Worm (Caenorhabditis elegans) whole organism, mixed stage, embryonic: ENCODE results near the gene alh-7.
A peak's percentile ranks its signal among the peaks of the same experiment; 100 is the strongest.

ENCODE experiments used
- M03D4.4 ChIP-seq: sonication (generic microtip); optimal IDR thresholded peaks from 2 replicates; lab custom pipeline; 2017; ENCODE audit warnings: mild to moderate bottlenecking, missing genetic modification characterization, missing compliant biosample characterization
- bed-3 ChIP-seq: fragments of 200-800 bp; sonication (Bioruptor generic); optimal IDR thresholded peaks from 3 replicates; lab custom pipeline; 2018; ENCODE audit warnings: mild to moderate bottlenecking, missing genetic modification characterization, moderate library complexity, missing compliant biosample characterization
- ceh-39 ChIP-seq: fragments of 150-350 bp; optimal IDR thresholded peaks from 2 replicates; lab custom pipeline; 2014; ENCODE audit warnings: missing biosample characterization, missing genetic modification characterization
- ceh-43 ChIP-seq: fragments of 200-800 bp; sonication (Bioruptor generic); optimal IDR thresholded peaks from 2 replicates; lab custom pipeline; 2018; ENCODE audit warnings: mild to moderate bottlenecking, missing genetic modification characterization, moderate library complexity, missing compliant biosample characterization
- ceh-83 ChIP-seq: fragments of 200-800 bp; sonication (Bioruptor generic); optimal IDR thresholded peaks from 2 replicates; lab custom pipeline; 2018; ENCODE audit warnings: mild to moderate bottlenecking, missing genetic modification characterization, missing compliant biosample characterization
- ces-1 ChIP-seq: fragments of 150-350 bp; optimal IDR thresholded peaks from 2 replicates; lab custom pipeline; 2014; ENCODE audit warnings: missing biosample characterization, missing genetic modification reagents, missing genetic modification characterization
- cnd-1 ChIP-seq: fragments of 200-800 bp; sonication (Bioruptor generic); optimal IDR thresholded peaks from 2 replicates; lab custom pipeline; 2018; ENCODE audit warnings: mild to moderate bottlenecking, missing genetic modification characterization, missing compliant biosample characterization
- drap-1 ChIP-seq: fragments of 200-800 bp; sonication (Bioruptor generic); optimal IDR thresholded peaks from 3 replicates; lab custom pipeline; 2018; ENCODE audit warnings: mild to moderate bottlenecking, missing genetic modification characterization, missing compliant biosample characterization
- elt-1 ChIP-seq: sonication (generic microtip); optimal IDR thresholded peaks from 2 replicates; lab custom pipeline; 2017; ENCODE audit warnings: missing genetic modification characterization, mild to moderate bottlenecking, missing compliant biosample characterization, antibody characterized with exemption, moderate library complexity, borderline replicate concordance; ENCODE audit not compliant: insufficient read depth
- elt-3 ChIP-seq: fragments of 150-350 bp; optimal IDR thresholded peaks from 2 replicates; lab custom pipeline; 2014; ENCODE audit warnings: missing biosample characterization, missing genetic modification characterization
- flh-1 ChIP-seq: fragments of 200-800 bp; sonication (Bioruptor generic); optimal IDR thresholded peaks from 2 replicates; lab custom pipeline; 2018; ENCODE audit warnings: mild to moderate bottlenecking, missing genetic modification characterization, moderate library complexity, missing compliant biosample characterization
- ham-2 ChIP-seq: fragments of 200-800 bp; sonication (Bioruptor generic); optimal IDR thresholded peaks from 2 replicates; lab custom pipeline; 2018; ENCODE audit warnings: mild to moderate bottlenecking, missing genetic modification characterization, missing compliant biosample characterization
- hlh-1 ChIP-seq: fragments of 150-350 bp; optimal IDR thresholded peaks from 2 replicates; lab custom pipeline; 2014; ENCODE audit warnings: missing biosample characterization, missing genetic modification reagents, missing genetic modification characterization
- lin-13 ChIP-seq: fragments of 150-350 bp; optimal IDR thresholded peaks from 2 replicates; lab custom pipeline; 2014; ENCODE audit warnings: missing biosample characterization, missing genetic modification characterization
- lin-32 ChIP-seq: fragments of 200-800 bp; sonication (Bioruptor generic); optimal IDR thresholded peaks from 2 replicates; lab custom pipeline; 2018; ENCODE audit warnings: mild to moderate bottlenecking, missing genetic modification characterization, missing compliant biosample characterization
- lsy-2 ChIP-seq: fragments of 150-350 bp; optimal IDR thresholded peaks from 2 replicates; lab custom pipeline; 2014; ENCODE audit warnings: missing biosample characterization, missing genetic modification characterization
- mab-5 ChIP-seq: fragments of 150-350 bp; optimal IDR thresholded peaks from 2 replicates; lab custom pipeline; 2014; ENCODE audit warnings: missing biosample characterization, missing genetic modification characterization
- mep-1 ChIP-seq: fragments of 150-350 bp; optimal IDR thresholded peaks from 2 replicates; lab custom pipeline; 2017; ENCODE audit warnings: missing biosample characterization, missing genetic modification reagents, missing genetic modification characterization, inconsistent platforms
- mls-2 ChIP-seq: sonication (generic microtip); optimal IDR thresholded peaks from 2 replicates; lab custom pipeline; 2016; ENCODE audit warnings: mild to moderate bottlenecking, missing genetic modification characterization, moderate library complexity, missing compliant biosample characterization
- nhr-12 ChIP-seq: fragments of 150-350 bp; optimal IDR thresholded peaks from 2 replicates; lab custom pipeline; 2014; ENCODE audit warnings: missing biosample characterization, missing genetic modification characterization
- nhr-2 ChIP-seq: fragments of 150-350 bp; optimal IDR thresholded peaks from 2 replicates; lab custom pipeline; 2014; ENCODE audit warnings: missing biosample characterization, missing genetic modification characterization
- nhr-237 ChIP-seq: fragments of 150-350 bp; optimal IDR thresholded peaks from 2 replicates; lab custom pipeline; 2014; ENCODE audit warnings: missing biosample characterization, missing genetic modification characterization
- nhr-28 ChIP-seq: fragments of 150-350 bp; optimal IDR thresholded peaks from 2 replicates; lab custom pipeline; 2014; ENCODE audit warnings: missing biosample characterization, missing genetic modification characterization
- nhr-76 ChIP-seq: sonication (generic microtip); optimal IDR thresholded peaks from 2 replicates; lab custom pipeline; 2017; ENCODE audit warnings: missing biosample characterization, missing genetic modification characterization
- pha-4 ChIP-seq: fragments of 150-350 bp; optimal IDR thresholded peaks from 2 replicates; lab custom pipeline; 2018; ENCODE audit warnings: missing biosample characterization, missing genetic modification reagents, missing genetic modification characterization
- sem-2 ChIP-seq: fragments of 200-800 bp; sonication (Bioruptor generic); optimal IDR thresholded peaks from 2 replicates; lab custom pipeline; 2018; ENCODE audit warnings: mild to moderate bottlenecking, missing genetic modification characterization, missing compliant biosample characterization
- snpc-4 ChIP-seq: fragments of 150-350 bp; optimal IDR thresholded peaks from 2 replicates; lab custom pipeline; 2014; ENCODE audit warnings: missing biosample characterization, missing genetic modification characterization
- sptf-1 ChIP-seq: sonication (generic microtip); optimal IDR thresholded peaks from 2 replicates; lab custom pipeline; 2017; ENCODE audit warnings: mild to moderate bottlenecking, missing genetic modification characterization, moderate library complexity, missing compliant biosample characterization
- tbx-8 ChIP-seq: fragments of 200-800 bp; sonication (Bioruptor generic); optimal IDR thresholded peaks from 2 replicates; lab custom pipeline; 2018; ENCODE audit warnings: mild to moderate bottlenecking, missing genetic modification characterization, moderate library complexity, missing compliant biosample characterization
- unc-39 ChIP-seq: fragments of 150-350 bp; optimal IDR thresholded peaks from 2 replicates; lab custom pipeline; 2014; ENCODE audit warnings: missing biosample characterization, missing genetic modification characterization
- unc-62 ChIP-seq: fragments of 150-350 bp; optimal IDR thresholded peaks from 2 replicates; lab custom pipeline; 2014; ENCODE audit warnings: missing biosample characterization, missing genetic modification reagents, missing genetic modification characterization
- zip-8 ChIP-seq: fragments of 150-350 bp; optimal IDR thresholded peaks from 2 replicates; lab custom pipeline; 2014; ENCODE audit warnings: missing biosample characterization, missing genetic modification characterization
- ztf-11 ChIP-seq: fragments of 150-350 bp; optimal IDR thresholded peaks from 2 replicates; lab custom pipeline; 2014; ENCODE audit warnings: missing biosample characterization, missing genetic modification characterization

Gene alh-7

DNA sequence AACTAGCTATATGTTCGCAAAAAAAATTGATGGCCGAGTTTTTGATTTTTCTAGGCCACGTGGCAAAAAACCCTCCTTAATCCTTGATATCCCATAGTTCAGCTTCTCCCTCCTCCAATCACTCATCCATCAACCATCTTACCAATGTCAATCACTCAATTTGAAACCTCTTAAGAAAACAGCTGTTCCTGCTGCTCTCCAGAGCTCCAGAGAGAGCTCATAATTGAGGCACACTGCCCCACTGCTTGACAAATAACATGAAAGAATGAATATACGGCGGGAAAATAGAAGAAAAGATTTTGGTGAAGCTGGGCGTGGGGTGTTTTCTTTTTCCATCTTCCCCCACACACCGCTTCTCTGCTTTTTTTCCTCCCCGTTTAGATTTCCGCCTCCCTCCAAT, 9.0 kb upstream of the alh-7 start:
- TF ChIP-seq hlh-1 (peak; percentile 91), ham-2 (GFP tag; lab: Kevin White, UChicago) (no peak), unc-62 (peak; percentile 99), elt-3 (no peak)

- TF ChIP-seq hlh-1 (no peak), nhr-28 (tag; lab: Kevin White, UChicago) (no peak), nhr-12 (no peak), nhr-2 (tag; lab: Kevin White, UChicago) (no peak), unc-39 (tag; lab: Kevin White, UChicago) (no peak), snpc-4 (tag; lab: Kevin White, UChicago) (no peak), mab-5 (no peak), mep-1 (tag; lab: Kevin White, UChicago) (no peak), nhr-76 (no peak), ceh-39 (tag; lab: Kevin White, UChicago) (no peak), lin-13 (tag; lab: Kevin White, UChicago) (no peak), nhr-237 (no peak), sptf-1 (tag; lab: Kevin White, UChicago) (no peak), unc-62 (no peak), ceh-83 (GFP tag; lab: Kevin White, UChicago) (no peak), mls-2 (tag; lab: Kevin White, UChicago) (no peak), lsy-2 (tag; lab: Kevin White, UChicago) (no peak), ztf-11 (tag; lab: Kevin White, UChicago) (no peak), pha-4 (tag; lab: Kevin White, UChicago) (no peak), flh-1 (GFP tag; lab: Kevin White, UChicago) (no peak)
Observed at ce11 chrII:13495718-13496117, 4.1 kb upstream of the alh-7 start, which contains the start of gene drr-1. TSS of gene drr-1 (minus strand) at chrII:13495900.

DNA sequence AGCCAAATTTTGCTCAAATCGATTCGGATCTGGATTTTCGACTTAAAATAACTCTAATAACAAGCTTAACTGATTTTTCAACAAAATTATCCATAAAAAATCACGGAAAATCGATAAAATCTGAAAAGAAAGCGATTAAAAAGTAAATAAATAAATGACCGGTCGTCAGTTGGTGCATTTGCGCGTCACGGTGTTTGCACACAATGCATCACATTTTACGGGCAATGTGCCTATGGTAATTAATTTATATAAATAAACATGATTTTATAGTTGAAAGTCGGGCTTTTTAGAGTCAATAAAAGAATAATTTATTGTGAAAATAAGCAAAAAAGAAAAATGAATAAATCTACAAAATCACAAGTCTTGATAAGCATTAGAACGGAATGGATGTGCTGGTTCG, 3.2 kb upstream of the alh-7 start:
- TF ChIP-seq tbx-8 (GFP tag; lab: Kevin White, UChicago): no peak
- TF ChIP-seq unc-62: no peak
- TF ChIP-seq nhr-12: no peak
- no peak for TF ChIP-seq snpc-4 (tag; lab: Kevin White, UChicago)
- TF ChIP-seq pha-4 (tag; lab: Kevin White, UChicago): peak; percentile 19
- no peak for TF ChIP-seq sptf-1 (tag; lab: Kevin White, UChicago)
- peak; percentile 48 for TF ChIP-seq mep-1 (tag; lab: Kevin White, UChicago)
- no peak for TF ChIP-seq drap-1 (GFP tag; lab: Kevin White, UChicago)
- peak; percentile 3 for TF ChIP-seq lin-13 (tag; lab: Kevin White, UChicago)
- no peak for TF ChIP-seq nhr-2 (tag; lab: Kevin White, UChicago)
- no peak for TF ChIP-seq nhr-28 (tag; lab: Kevin White, UChicago)
- no peak for TF ChIP-seq sem-2
- TF ChIP-seq hlh-1: no peak
- TF ChIP-seq ceh-43 (GFP tag; lab: Kevin White, UChicago): no peak
- no peak for TF ChIP-seq elt-1 (tag; lab: Kevin White, UChicago)
- peak; percentile 54 for TF ChIP-seq lsy-2 (tag; lab: Kevin White, UChicago)
- TF ChIP-seq ceh-83 (GFP tag; lab: Kevin White, UChicago): no peak
- TF ChIP-seq bed-3 (GFP tag; lab: Kevin White, UChicago): no peak
- TF ChIP-seq ces-1 (GFP tag; lab: Kevin White, UChicago): peak; percentile 92
- no peak for TF ChIP-seq mab-5
- TF ChIP-seq nhr-237: no peak
- TF ChIP-seq lin-32 (GFP tag; lab: Kevin White, UChicago): no peak
- no peak for TF ChIP-seq cnd-1 (tag; lab: Kevin White, UChicago)
- no peak for TF ChIP-seq ham-2 (GFP tag; lab: Kevin White, UChicago)
- TF ChIP-seq zip-8 (tag; lab: Kevin White, UChicago): no peak
- TF ChIP-seq M03D4.4: no peak
- TF ChIP-seq mls-2 (tag; lab: Kevin White, UChicago): no peak
- TF ChIP-seq ceh-39 (tag; lab: Kevin White, UChicago): no peak
- no peak for TF ChIP-seq unc-39 (tag; lab: Kevin White, UChicago)
- TF ChIP-seq flh-1 (GFP tag; lab: Kevin White, UChicago): no peak

- no peak for TF ChIP-seq sem-2
- no peak for TF ChIP-seq ceh-39 (tag; lab: Kevin White, UChicago)
- no peak for TF ChIP-seq lin-32 (GFP tag; lab: Kevin White, UChicago)
- TF ChIP-seq nhr-28 (tag; lab: Kevin White, UChicago): no peak
Observed at ce11 chrII:13494175-13494650, 2.6 kb upstream of the alh-7 start, which contains the start of gene ndua-7. TSS of gene ndua-7 (minus strand) at chrII:13494600.
